Worm (Caenorhabditis elegans): ENCODE measurements around the gene anmt-3.

DNA sequence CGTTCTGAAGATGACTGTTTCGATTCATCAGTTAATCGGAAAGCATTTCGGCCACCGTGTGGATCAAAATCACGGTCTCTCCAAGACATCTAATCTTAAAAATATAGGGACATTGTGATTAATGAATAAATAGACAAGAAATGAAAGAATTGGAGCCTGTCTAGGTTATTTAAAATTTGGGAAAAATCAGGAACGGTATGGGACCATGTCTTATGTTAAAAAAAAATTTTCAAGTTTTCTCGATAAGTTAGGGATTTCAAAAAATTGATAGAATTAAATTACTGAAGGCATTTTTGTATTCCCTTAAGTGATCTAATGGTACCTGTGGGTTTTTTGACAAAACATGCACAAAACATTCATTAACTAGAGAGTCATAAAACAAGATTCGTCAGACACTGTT lies 18.0 kb upstream of the anmt-3 start, which contains the start of gene unc-41:
- TF ChIP-seq pes-1 (GFP tag; IDR thresholded peaks at IDR 0.05), result no peak
- no peak for TF ChIP-seq flt-1 (GFP tag; IDR thresholded peaks at IDR 0.05)
- no peak for TF ChIP-seq ama-1 (optimal IDR thresholded peaks at IDR 0.05)
- TF ChIP-seq tbx-11 (GFP tag; IDR thresholded peaks at IDR 0.05), result no peak
- no peak for TF ChIP-seq ceh-13 (GFP tag; optimal IDR thresholded peaks at IDR 0.05)
- TF ChIP-seq ets-7 (tag; optimal IDR thresholded peaks at IDR 0.05), result no peak
- no peak for TF ChIP-seq aly-1 (tag; optimal IDR thresholded peaks at IDR 0.05)
- no peak for TF ChIP-seq scrt-1 (GFP tag; IDR thresholded peaks at IDR 0.05)
- TF ChIP-seq tra-4 (tag; optimal IDR thresholded peaks at IDR 0.05), result no peak
- TF ChIP-seq tbx-37 (GFP tag; conservative IDR thresholded peaks at IDR 0.05), result no peak
- TF ChIP-seq B0310.2 (tag; optimal IDR thresholded peaks at IDR 0.05), result no peak
- no peak for TF ChIP-seq hmbx-1 (tag; optimal IDR thresholded peaks at IDR 0.05)
- TF ChIP-seq hnd-1 (tag; optimal IDR thresholded peaks at IDR 0.05), result no peak
- no peak for TF ChIP-seq hmg-4 (GFP tag; optimal IDR thresholded peaks at IDR 0.05)
